Fruit fly (Drosophila melanogaster): ENCODE data around the gene CG13361.

Gene CG13361

DNA sequence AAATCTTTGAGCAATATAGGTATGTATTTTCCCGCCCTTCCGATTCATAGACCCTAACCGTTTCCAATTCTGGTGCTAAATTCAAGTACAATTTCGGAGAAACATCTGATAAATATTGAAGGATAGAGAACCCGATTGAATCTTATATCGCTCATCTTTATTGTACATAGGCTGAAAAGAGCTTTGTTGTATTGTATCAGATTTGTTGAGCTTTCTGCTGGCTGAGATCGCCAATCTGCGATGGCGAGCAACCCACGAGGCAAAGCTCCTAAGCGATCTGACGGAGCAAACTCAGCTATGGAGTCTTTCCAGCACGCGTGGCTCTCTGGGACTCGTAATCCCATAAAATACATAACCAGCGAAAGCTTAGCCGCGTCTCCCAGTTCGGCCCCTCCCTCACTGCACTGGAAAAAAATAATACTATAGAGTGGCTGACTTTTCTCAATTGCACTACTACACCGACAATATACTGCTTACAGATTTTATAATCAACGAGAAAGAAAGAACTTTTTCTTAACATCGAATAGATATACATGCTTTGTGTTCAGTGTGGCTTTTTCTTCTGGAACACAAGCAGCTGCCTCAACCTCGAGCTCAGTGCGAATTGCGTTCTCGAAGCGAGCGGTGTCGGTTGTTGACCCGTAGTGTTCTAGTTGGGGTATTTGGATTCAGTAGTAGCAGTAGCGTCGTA, 2.3 kb upstream of the CG13361 start (continued):
- TF ChIP-seq az2 (GFP tag; optimal IDR thresholded peaks at IDR 0.05) (peak; percentile 77), Sox102F (GFP tag; optimal IDR thresholded peaks at IDR 0.05) (peak; percentile 79), CG5180 (GFP tag; optimal IDR thresholded peaks at IDR 0.05) (peak; percentile 21), Nf-YB (GFP tag; optimal IDR thresholded peaks at IDR 0.05) (peak; percentile 59), YL-1 (GFP tag; optimal IDR thresholded peaks at IDR 0.05) (no peak), slbo (GFP tag; IDR thresholded peaks at IDR 0.05) (peak; percentile 96), h (optimal IDR thresholded peaks at IDR 0.05) (no peak), tll (GFP tag; optimal IDR thresholded peaks at IDR 0.05) (no peak), stwl (tag; optimal IDR thresholded peaks at IDR 0.05) (no peak), gcm (GFP tag; optimal IDR thresholded peaks at IDR 0.05) (peak; percentile 49), Oli (tag; optimal IDR thresholded peaks at IDR 0.05) (peak; percentile 75), CG14965 (GFP tag; optimal IDR thresholded peaks at IDR 0.05; ENCODE audit: borderline replicate concordance) (peak; percentile 46), CG42726 (GFP tag; IDR thresholded peaks at IDR 0.05; ENCODE audit: partially characterized antibody) (no peak), CG12155 (GFP tag; optimal IDR thresholded peaks at IDR 0.05) (peak; percentile 88), CG1832 (GFP tag; optimal IDR thresholded peaks at IDR 0.05) (no peak), pb (GFP tag; optimal IDR thresholded peaks at IDR 0.05) (peak; percentile 74), CG14441 (GFP tag; IDR thresholded peaks at IDR 0.05) (peak; percentile 81), CG10431 (GFP tag; optimal IDR thresholded peaks at IDR 0.05) (no peak), CG6765 (GFP tag; optimal IDR thresholded peaks at IDR 0.05) (peak; percentile 30), CG2678 (tag; optimal IDR thresholded peaks at IDR 0.05) (peak; percentile 88), exex (tag; optimal IDR thresholded peaks at IDR 0.05) (peak; percentile 65), Side (GFP tag; optimal IDR thresholded peaks at IDR 0.05) (peak; percentile 85), scrt (GFP tag; optimal IDR thresholded peaks at IDR 0.05) (peak; percentile 76), CG3838 (GFP tag; optimal IDR thresholded peaks at IDR 0.05) (peak; percentile 56), vnd (GFP tag; IDR thresholded peaks at IDR 0.05; ENCODE audit: partially characterized antibody) (no peak), sd (tag; optimal IDR thresholded peaks at IDR 0.05) (peak; percentile 69), CG14710 (tag; optimal IDR thresholded peaks at IDR 0.05) (peak; percentile 35), Mrtf (GFP tag; IDR thresholded peaks at IDR 0.05) (peak; percentile 80), CG1024 (GFP tag; IDR thresholded peaks at IDR 0.05) (peak; percentile 71; the same call in 1 of the 2 replicates), CG7556 (GFP tag; optimal IDR thresholded peaks at IDR 0.05) (peak; percentile 81), hbn (GFP tag; IDR thresholded peaks at IDR 0.05; ENCODE audit: partially characterized antibody) (no peak), CG18599 (GFP tag; optimal IDR thresholded peaks at IDR 0.05) (peak; percentile 96), gcm2 (GFP tag; optimal IDR thresholded peaks at IDR 0.05) (peak; percentile 78), Stat92E (GFP tag; optimal IDR thresholded peaks at IDR 0.05) (no peak), CG17385 (GFP tag; optimal IDR thresholded peaks at IDR 0.05) (peak; percentile 77), CG16779 (GFP tag; IDR thresholded peaks at IDR 0.05) (peak; percentile 68), CG8290 (GFP tag; optimal IDR thresholded peaks at IDR 0.05) (peak; percentile 16), CG8290 (tag; optimal IDR thresholded peaks at IDR 0.05) (peak in 1 of 2 experiments; percentile 89), unc-4 (GFP tag; IDR thresholded peaks at IDR 0.05; ENCODE audit: partially characterized antibody) (no peak), CG2120 (GFP tag; optimal IDR thresholded peaks at IDR 0.05) (peak; percentile 98), CG18764 (GFP tag; optimal IDR thresholded peaks at IDR 0.05) (peak; percentile 41), Usf (GFP tag; optimal IDR thresholded peaks at IDR 0.05) (peak; percentile 58), bowl (GFP tag; IDR thresholded peaks at IDR 0.05) (0 out of 2 replicates have a peak, but pooled peaks have one; percentile 56), dmrt99B (tag; optimal IDR thresholded peaks at IDR 0.05) (peak; percentile 82), CG14860 (GFP tag; IDR thresholded peaks at IDR 0.05; ENCODE audit: partially characterized antibody) (no peak), Ssrp (tag; optimal IDR thresholded peaks at IDR 0.05) (peak; percentile 59), CG34376 (GFP tag; optimal IDR thresholded peaks at IDR 0.05) (peak; percentile 80), CG11247 (GFP tag; IDR thresholded peaks at IDR 0.05) (peak; percentile 88)

All from whole organism, embryonic.